Worm (Caenorhabditis elegans): Measurements from ENCODE around the gene nep-11.

ce11 chrII:3438280-3438679 lies 12.9 kb upstream of the nep-11 start:
- TF ChIP-seq dpff-1 (tag; optimal IDR thresholded peaks at IDR 0.05) (no peak), ets-4 (GFP tag; optimal IDR thresholded peaks at IDR 0.05) (no peak), pha-4 (tag; optimal IDR thresholded peaks at IDR 0.05) (no peak), lin-35 (GFP tag; optimal IDR thresholded peaks at IDR 0.05) (no peak), Y56A3A.18 (GFP tag; IDR thresholded peaks at IDR 0.05) (no peak), ceh-91 (GFP tag; IDR thresholded peaks at IDR 0.05) (no peak), ama-1 (optimal IDR thresholded peaks at IDR 0.05) (no peak), ama-1 (GFP tag; optimal IDR thresholded peaks at IDR 0.05) (no peak), F49E8.2 (tag; optimal IDR thresholded peaks at IDR 0.05; ENCODE audit: insufficient read depth) (no peak), K12H6.12 (tag; optimal IDR thresholded peaks at IDR 0.05) (no peak), nfya-1 (tag; optimal IDR thresholded peaks at IDR 0.05; ENCODE audit: borderline replicate concordance, insufficient read depth) (no peak)
